Fruit fly (Drosophila melanogaster) whole organism, embryonic: ENCODE data around the gene CG9286.

Experiments
- CG16813 ChIP-seq: fragments of 200-800 bp; sonication (Bioruptor generic); IDR thresholded peaks from 3 replicates; pipeline ENCODE4 v1.3.6; 2022; ENCODE audit warnings: missing biosample characterization, missing genetic modification characterization; ENCODE audit not compliant: partially characterized antibody
- CG4404 ChIP-seq: fragments of 200-800 bp; sonication (Bioruptor generic); IDR thresholded peaks from 2 replicates; pipeline ENCODE4 v1.3.6; 2022; ENCODE audit warnings: missing biosample characterization, missing genetic modification characterization
- CG9609 ChIP-seq: fragments of 200-800 bp; sonication (Bioruptor generic); optimal IDR thresholded peaks from 3 replicates; lab custom pipeline; 2016; ENCODE audit warnings: missing biosample characterization, missing genetic modification characterization
- Opbp ChIP-seq: fragments of 200-800 bp; sonication (Bioruptor generic); IDR thresholded peaks from 3 replicates; pipeline ENCODE4 v1.3.6; 2022; ENCODE audit warnings: missing biosample characterization, missing genetic modification characterization; ENCODE audit not compliant: partially characterized antibody
- fu2 ChIP-seq: fragments of 200-800 bp; sonication (Bioruptor generic); optimal IDR thresholded peaks from 2 replicates; lab custom pipeline; 2016; ENCODE audit warnings: missing biosample characterization, missing genetic modification characterization
- sens-2 ChIP-seq: fragments of 200-800 bp; sonication (Bioruptor generic); IDR thresholded peaks from 2 replicates; pipeline ENCODE4 v1.3.6; 2022; ENCODE audit warnings: missing biosample characterization, missing genetic modification characterization

dm6 chr3R:13801184-13802056 lies 20.7 kb downstream of the CG9286 start:
- TF ChIP-seq Opbp (GFP tag; lab: Robert Waterston, UW) = no peak
- no peak for TF ChIP-seq sens-2 (GFP tag; lab: Robert Waterston, UW)
- TF ChIP-seq fu2 (GFP tag; lab: Kevin White, UChicago) = no peak
- no peak for TF ChIP-seq CG9609 (GFP tag; lab: Kevin White, UChicago)
- TF ChIP-seq CG16813 (GFP tag; lab: Robert Waterston, UW) = no peak
- no peak for TF ChIP-seq CG4404 (GFP tag; lab: Robert Waterston, UW)
